Worm (Caenorhabditis elegans): ENCODE measurements around the gene cal-5.

DNA sequence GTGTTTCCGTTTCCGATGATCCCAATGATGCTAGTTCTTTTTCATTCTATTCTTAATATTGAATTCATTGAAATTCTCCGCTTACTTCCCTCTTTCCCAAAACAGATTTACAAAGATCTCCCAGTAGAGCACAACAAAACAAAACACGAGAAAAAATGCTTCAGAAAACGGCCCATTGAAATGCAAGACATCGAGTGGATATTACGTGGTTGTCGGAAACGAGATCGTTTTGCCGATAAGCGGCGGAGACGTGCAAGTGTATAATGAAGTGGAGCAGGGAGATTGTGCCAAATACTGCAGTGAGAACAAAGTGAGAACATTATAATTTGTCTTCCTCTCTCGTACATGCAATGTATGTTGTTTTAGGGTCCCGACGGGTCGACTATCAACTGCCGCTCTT lies 51.3 kb downstream of the cal-5 start:
- no peak for TF ChIP-seq T22C8.4 (GFP tag; IDR thresholded peaks at IDR 0.05)
- TF ChIP-seq tab-1 (GFP tag; IDR thresholded peaks at IDR 0.05), result no peak
- no peak for TF ChIP-seq med-1 (GFP tag; optimal IDR thresholded peaks at IDR 0.05; ENCODE audit: insufficient read depth)
- TF ChIP-seq ztf-29 (GFP tag; IDR thresholded peaks at IDR 0.05), result no peak
